Worm (Caenorhabditis elegans): ENCODE data around the gene cah-2.

- TF ChIP-seq ama-1 (optimal IDR thresholded peaks at IDR 0.05) (no peak), tra-4 (tag; optimal IDR thresholded peaks at IDR 0.05) (no peak), ceh-36 (tag; optimal IDR thresholded peaks at IDR 0.05) (no peak), hmbx-1 (tag; optimal IDR thresholded peaks at IDR 0.05) (no peak), pes-1 (GFP tag; IDR thresholded peaks at IDR 0.05) (no peak), scrt-1 (GFP tag; IDR thresholded peaks at IDR 0.05) (no peak), ets-7 (tag; optimal IDR thresholded peaks at IDR 0.05) (no peak), flt-1 (GFP tag; IDR thresholded peaks at IDR 0.05) (no peak), B0310.2 (tag; optimal IDR thresholded peaks at IDR 0.05) (no peak), aly-1 (tag; optimal IDR thresholded peaks at IDR 0.05) (no peak), hnd-1 (tag; optimal IDR thresholded peaks at IDR 0.05) (no peak), sea-1 (GFP tag; conservative IDR thresholded peaks at IDR 0.05) (no peak)
Measured at ce11 chrII:7465519-7465918, 17.4 kb downstream of the cah-2 start, which contains the start of gene sro-1.
